Worm (Caenorhabditis elegans): ENCODE results near the gene K01D12.7.

The K01D12.7 gene

ce11 chrV:12429039-12429438 lies 27.8 kb upstream of the K01D12.7 start, which contains the start of gene C54D10.5:
C54D10.5 (plus strand) TSS chrV:12429339.
- TF ChIP-seq sox-2 (GFP tag; IDR thresholded peaks at IDR 0.05): no peak

ce11 chrV:12427826-12428225 lies 26.5 kb upstream of the K01D12.7 start:
- TF ChIP-seq K02D7.2 (tag; optimal IDR thresholded peaks at IDR 0.05) (no peak), unc-86 (tag; optimal IDR thresholded peaks at IDR 0.05) (no peak), ceh-9 (tag; optimal IDR thresholded peaks at IDR 0.05) (no peak), ceh-22 (tag; optimal IDR thresholded peaks at IDR 0.05) (no peak), che-1 (tag; optimal IDR thresholded peaks at IDR 0.05) (no peak), nhr-11 (tag; optimal IDR thresholded peaks at IDR 0.05) (no peak), odd-2 (tag; optimal IDR thresholded peaks at IDR 0.05) (no peak), ceh-48 (tag; optimal IDR thresholded peaks at IDR 0.05) (no peak), pros-1 (tag; optimal IDR thresholded peaks at IDR 0.05) (no peak), zip-5 (tag; optimal IDR thresholded peaks at IDR 0.05) (no peak), unc-42 (tag; optimal IDR thresholded peaks at IDR 0.05) (no peak), ceh-14 (tag; optimal IDR thresholded peaks at IDR 0.05) (no peak)

- no peak for TF ChIP-seq che-1 (tag; optimal IDR thresholded peaks at IDR 0.05)
- peak; percentile 53 for TF ChIP-seq unc-42 (tag; optimal IDR thresholded peaks at IDR 0.05)
- TF ChIP-seq ceh-31 (tag; optimal IDR thresholded peaks at IDR 0.05): peak; percentile 62
These were observed 20.1 kb upstream of the K01D12.7 start for ce11 chrV:12421360-12421759.

ce11 chrV:12420843-12421242 lies 19.6 kb upstream of the K01D12.7 start, which contains the start of gene C54D10.4:
C54D10.4 (minus strand) TSS chrV:12420943.
- TF ChIP-seq hlh-8 (tag; optimal IDR thresholded peaks at IDR 0.05): no peak

- no peak for TF ChIP-seq odd-2 (tag; optimal IDR thresholded peaks at IDR 0.05)
- no peak for TF ChIP-seq ceh-34 (tag; optimal IDR thresholded peaks at IDR 0.05)
- TF ChIP-seq pat-9 (tag; optimal IDR thresholded peaks at IDR 0.05): no peak
- no peak for TF ChIP-seq lin-11 (tag; optimal IDR thresholded peaks at IDR 0.05)
- no peak for TF ChIP-seq hlh-6 (tag; optimal IDR thresholded peaks at IDR 0.05)
- no peak for TF ChIP-seq pax-1 (tag; optimal IDR thresholded peaks at IDR 0.05)
- no peak for TF ChIP-seq pha-4 (tag; optimal IDR thresholded peaks at IDR 0.05)
- no peak for TF ChIP-seq elt-2 (tag; optimal IDR thresholded peaks at IDR 0.05)
- TF ChIP-seq rnt-1 (tag; optimal IDR thresholded peaks at IDR 0.05): no peak
- no peak for TF ChIP-seq ceh-6 (GFP tag; optimal IDR thresholded peaks at IDR 0.05)
- no peak for TF ChIP-seq pros-1 (tag; optimal IDR thresholded peaks at IDR 0.05)
- no peak for TF ChIP-seq ceh-31 (tag; optimal IDR thresholded peaks at IDR 0.05)
- TF ChIP-seq zip-5 (tag; optimal IDR thresholded peaks at IDR 0.05): no peak
- TF ChIP-seq ceh-19 (GFP tag; optimal IDR thresholded peaks at IDR 0.05): no peak
- TF ChIP-seq hlh-8 (tag; optimal IDR thresholded peaks at IDR 0.05): no peak
- no peak for TF ChIP-seq syd-9 (tag; optimal IDR thresholded peaks at IDR 0.05)
- TF ChIP-seq nhr-11 (tag; optimal IDR thresholded peaks at IDR 0.05): no peak
- TF ChIP-seq lim-6 (tag; optimal IDR thresholded peaks at IDR 0.05): no peak
- TF ChIP-seq pha-2 (tag; optimal IDR thresholded peaks at IDR 0.05): no peak
- TF ChIP-seq pqm-1 (tag; optimal IDR thresholded peaks at IDR 0.05): no peak
These were observed 17.0 kb upstream of the K01D12.7 start, which contains the start of gene C54D10.3 for ce11 chrV:12418292-12418691. C54D10.3 (plus strand) TSS chrV:12418592.

- TF ChIP-seq ets-4 (tag; optimal IDR thresholded peaks at IDR 0.05): no peak
- no peak for TF ChIP-seq pat-9 (tag; optimal IDR thresholded peaks at IDR 0.05)
- no peak for TF ChIP-seq ceh-2 (tag; optimal IDR thresholded peaks at IDR 0.05)
- TF ChIP-seq ceh-24 (tag; optimal IDR thresholded peaks at IDR 0.05): no peak
These were observed 16.0 kb upstream of the K01D12.7 start, which contains the start of gene cdr-3 for ce11 chrV:12417277-12417676. cdr-3 (minus strand) TSS chrV:12417377.

Measured in whole organism, late embryonic.